Fruit fly (Drosophila melanogaster) whole organism, wandering third instar larva: Measurements from ENCODE around the gene CG1317.

Experiments
- GATAd ChIP-seq: sonication (Bioruptor generic); optimal IDR thresholded peaks from 2 replicates; lab custom pipeline; 2016; ENCODE audit warnings: missing biosample characterization, missing genetic modification characterization
- HLH106 ChIP-seq: fragments of 200-800 bp; optimal IDR thresholded peaks from 3 replicates; lab custom pipeline; 2019; ENCODE audit warnings: missing biosample characterization, mild to moderate bottlenecking, missing genetic modification characterization, moderate library complexity
- Hnf4 ChIP-seq: fragments of 200-800 bp; sonication (Bioruptor generic); optimal IDR thresholded peaks from 2 replicates; lab custom pipeline; 2016; ENCODE audit warnings: missing biosample characterization, mild to moderate bottlenecking, missing genetic modification characterization
- Hr83 ChIP-seq: fragments of 200-300 bp; sonication (Bioruptor generic); optimal IDR thresholded peaks from 2 replicates; lab custom pipeline; 2016; ENCODE audit warnings: missing biosample characterization, mild to moderate bottlenecking, missing genetic modification characterization, moderate library complexity; ENCODE audit not compliant: poor library complexity, severe bottlenecking
- OdsH ChIP-seq: fragments of 200-800 bp; sonication (Bioruptor generic); optimal IDR thresholded peaks from 2 replicates; lab custom pipeline; 2016; ENCODE audit warnings: missing biosample characterization, mild to moderate bottlenecking, missing genetic modification characterization
- Sp1 ChIP-seq: fragments of 200-800 bp; sonication (Bioruptor generic); optimal IDR thresholded peaks from 3 replicates; lab custom pipeline; 2019; ENCODE audit warnings: missing biosample characterization, mild to moderate bottlenecking, missing genetic modification characterization, moderate library complexity
- br ChIP-seq: fragments of 200-800 bp; sonication (Bioruptor generic); optimal IDR thresholded peaks from 2 replicates; lab custom pipeline; 2016; ENCODE audit warnings: missing biosample characterization, missing genetic modification characterization
- fru ChIP-seq: fragments of 200-800 bp; sonication (Bioruptor generic); optimal IDR thresholded peaks from 3 replicates; lab custom pipeline; 2016; ENCODE audit warnings: missing biosample characterization, mild to moderate bottlenecking, missing genetic modification characterization
- h ChIP-seq: fragments of 200-800 bp; sonication (Bioruptor generic); optimal IDR thresholded peaks from 3 replicates; lab custom pipeline; 2016; ENCODE audit warnings: missing biosample characterization, mild to moderate bottlenecking, missing genetic modification characterization
- lola ChIP-seq: fragments of >200 bp; optimal IDR thresholded peaks from 2 replicates; lab custom pipeline; 2017; ENCODE audit warnings: missing biosample characterization, missing genetic modification characterization
- pan ChIP-seq: fragments of >200 bp; optimal IDR thresholded peaks from 2 replicates; lab custom pipeline; 2017
- rgr ChIP-seq: fragments of 200-800 bp; sonication (Bioruptor generic); optimal IDR thresholded peaks from 3 replicates; lab custom pipeline; 2016; ENCODE audit warnings: missing biosample characterization, mild to moderate bottlenecking, missing genetic modification characterization
- usp ChIP-seq: fragments of >200 bp; optimal IDR thresholded peaks from 2 replicates; lab custom pipeline; 2017; ENCODE audit warnings: missing biosample characterization, missing genetic modification characterization

dm6 chr3L:2377114-2377783 is 5.5 kb upstream of the CG1317 start, which contains the start of the genes CG15877 and Svil:
- TF ChIP-seq rgr: no peak
- peak; percentile 29 for TF ChIP-seq br
- no peak for TF ChIP-seq Hnf4 (GFP tag; lab: Kevin White, UChicago)
- TF ChIP-seq lola (GFP tag; lab: Kevin White, UChicago): no peak
- no peak for TF ChIP-seq Hr83
- TF ChIP-seq h: peak; percentile 15
- no peak for TF ChIP-seq pan (lab: Kevin White, UChicago)
- TF ChIP-seq Sp1 (GFP tag; lab: Kevin White, UChicago): no peak
- no peak for TF ChIP-seq GATAd
- TF ChIP-seq HLH106: no peak
- no peak for TF ChIP-seq fru (GFP tag; lab: Kevin White, UChicago)
- no peak for TF ChIP-seq usp (GFP tag; lab: Kevin White, UChicago)
- TF ChIP-seq OdsH: no peak
